Worm (Caenorhabditis elegans): ENCODE measurements around the gene Y39F10A.6.

Gene Y39F10A.6

ce11 chrII:796916-797315, 13.5 kb upstream of the Y39F10A.6 start:
- TF ChIP-seq cey-2 (tag; optimal IDR thresholded peaks at IDR 0.05; ENCODE audit: borderline replicate concordance, insufficient read depth) (no peak), zip-11 (GFP tag; IDR thresholded peaks at IDR 0.05) (no peak), unc-62 (GFP tag; optimal IDR thresholded peaks at IDR 0.05 in 1 of 2) (peak in 1 of 2 experiments; percentile 93), unc-62 (tag; optimal IDR thresholded peaks at IDR 0.05) (no peak), T26A8.4 (GFP tag; IDR thresholded peaks at IDR 0.05) (no peak), sdz-12 (GFP tag; optimal IDR thresholded peaks at IDR 0.05) (no peak), spr-1 (tag; optimal IDR thresholded peaks at IDR 0.05) (no peak)

ce11 chrII:791828-792227, 8.4 kb upstream of the Y39F10A.6 start, which contains the start of gene F46F5.1:
Gene F46F5.1, minus strand, starts transcription at chrII:791928.
- TF ChIP-seq aha-1 (tag) = no peak
- no peak for TF ChIP-seq ceh-20 (GFP tag; IDR thresholded peaks at IDR 0.05)
- no peak for TF ChIP-seq Y75B8A.6 (GFP tag; IDR thresholded peaks at IDR 0.05)
- TF ChIP-seq F49E8.2 (tag; optimal IDR thresholded peaks at IDR 0.05; ENCODE audit: borderline replicate concordance) = no peak

- TF ChIP-seq ztf-7 (tag; optimal IDR thresholded peaks at IDR 0.05) = no peak
- no peak for TF ChIP-seq skn-1 (tag; optimal IDR thresholded peaks at IDR 0.05)
- TF ChIP-seq F37D6.2 (tag; optimal IDR thresholded peaks at IDR 0.05) = no peak
- TF ChIP-seq pha-4 (GFP tag; IDR thresholded peaks at IDR 0.05) = no peak
- TF ChIP-seq pha-4 (tag; optimal IDR thresholded peaks at IDR 0.05) = no peak
- TF ChIP-seq lin-1 (GFP tag; IDR thresholded peaks at IDR 0.05) = no peak
- no peak for TF ChIP-seq snpc-1.2 (GFP tag; IDR thresholded peaks at IDR 0.05)
- TF ChIP-seq nhr-237 (tag; optimal IDR thresholded peaks at IDR 0.05) = no peak
- TF ChIP-seq mdl-1 (tag; optimal IDR thresholded peaks at IDR 0.05) = no peak
- TF ChIP-seq zip-2 (tag; optimal IDR thresholded peaks at IDR 0.05) = no peak
- no peak for TF ChIP-seq duxl-1 (tag; optimal IDR thresholded peaks at IDR 0.05; ENCODE audit: poor library complexity)
- no peak for TF ChIP-seq lin-15B (tag; optimal IDR thresholded peaks at IDR 0.05)
- no peak for TF ChIP-seq attf-4 (tag; optimal IDR thresholded peaks at IDR 0.05)
- no peak for TF ChIP-seq F10B5.3 (tag; optimal IDR thresholded peaks at IDR 0.05)
- no peak for TF ChIP-seq pqm-1 (tag; optimal IDR thresholded peaks at IDR 0.05)
- TF ChIP-seq Y105C5A.15 (GFP tag; IDR thresholded peaks at IDR 0.05) = no peak
- no peak for TF ChIP-seq mep-1 (tag; optimal IDR thresholded peaks at IDR 0.05)
- TF ChIP-seq php-3 (GFP tag; IDR thresholded peaks at IDR 0.05) = no peak
- no peak for TF ChIP-seq set-16 (GFP tag; IDR thresholded peaks at IDR 0.05)
- TF ChIP-seq dpl-1 (GFP tag; optimal IDR thresholded peaks at IDR 0.05) = no peak
Observed at ce11 chrII:788139-788538, 4.7 kb upstream of the Y39F10A.6 start, which contains the start of gene F46F5.15. Gene F46F5.15, plus strand, starts transcription at chrII:788439.

- TF ChIP-seq aly-2 (tag; optimal IDR thresholded peaks at IDR 0.05) = no peak
Observed at ce11 chrII:786938-787337, 3.5 kb upstream of the Y39F10A.6 start, which contains the start of gene F46F5.16. Gene F46F5.16, plus strand, starts transcription at chrII:787238.

- no peak for TF ChIP-seq F26F4.8 (GFP tag; conservative IDR thresholded peaks at IDR 0.05)
- TF ChIP-seq nhr-102 (tag; optimal IDR thresholded peaks at IDR 0.05) = no peak
- no peak for TF ChIP-seq php-3 (GFP tag; IDR thresholded peaks at IDR 0.05)
- TF ChIP-seq nhr-76 (tag; optimal IDR thresholded peaks at IDR 0.05) = no peak
- no peak for TF ChIP-seq cey-2 (tag; optimal IDR thresholded peaks at IDR 0.05; ENCODE audit: borderline replicate concordance, insufficient read depth)
- TF ChIP-seq ZK337.2 (GFP tag; IDR thresholded peaks at IDR 0.05) = no peak
- no peak for TF ChIP-seq madf-5 (GFP tag; IDR thresholded peaks at IDR 0.05)
- no peak for TF ChIP-seq nhr-25 (tag; optimal IDR thresholded peaks at IDR 0.05; ENCODE audit: borderline replicate concordance, insufficient read depth)
- TF ChIP-seq unc-39 (tag; optimal IDR thresholded peaks at IDR 0.05) = no peak
- no peak for TF ChIP-seq nhr-11 (tag; optimal IDR thresholded peaks at IDR 0.05)
- TF ChIP-seq ceh-82 (tag; optimal IDR thresholded peaks at IDR 0.05) = no peak
- no peak for TF ChIP-seq spr-3 (GFP tag; optimal IDR thresholded peaks at IDR 0.05)
- no peak for TF ChIP-seq fkh-10 (GFP tag; optimal IDR thresholded peaks at IDR 0.05)
- TF ChIP-seq rbr-2 (tag; optimal IDR thresholded peaks at IDR 0.05) = no peak
- TF ChIP-seq lir-3 (tag; optimal IDR thresholded peaks at IDR 0.05) = no peak
- no peak for TF ChIP-seq lin-38 (GFP tag; IDR thresholded peaks at IDR 0.05)
- no peak for TF ChIP-seq daf-19 (GFP tag; conservative IDR thresholded peaks at IDR 0.05)
- TF ChIP-seq nhr-111 (GFP tag; optimal IDR thresholded peaks at IDR 0.05) = no peak
Observed at ce11 chrII:782903-783302, 529 bp downstream of the Y39F10A.6 start, which contains the start of gene Y39F10A.3. Gene Y39F10A.3, minus strand, starts transcription at chrII:783003.

Data from whole organism, L4 larva.